Fruit fly (Drosophila melanogaster) whole organism, prepupa: Measurements from ENCODE around the gene Meltrin.

Experiments used
- Blimp-1 ChIP-seq: fragments of 200-800 bp; sonication (Bioruptor generic); optimal IDR thresholded peaks from 3 replicates; lab custom pipeline; 2017; ENCODE audit warnings: missing biosample characterization, missing genetic modification characterization, mild to moderate bottlenecking, moderate library complexity, missing genetic modification reagents
- CG11762 ChIP-seq: fragments of 200-800 bp; sonication (Bioruptor generic); optimal IDR thresholded peaks from 3 replicates; lab custom pipeline; 2016; ENCODE audit warnings: missing biosample characterization, missing genetic modification characterization; ENCODE audit not compliant: insufficient read depth
- CG11902 ChIP-seq: fragments of 200-800 bp; sonication (Bioruptor generic); optimal IDR thresholded peaks from 3 replicates; lab custom pipeline; 2016; ENCODE audit warnings: missing biosample characterization, missing genetic modification characterization
- CG1621 ChIP-seq: fragments of 200-800 bp; sonication (Bioruptor generic); optimal IDR thresholded peaks from 3 replicates; lab custom pipeline; 2018; ENCODE audit warnings: missing biosample characterization, mild to moderate bottlenecking, missing genetic modification characterization
- CG3032 ChIP-seq: fragments of 200-800 bp; optimal IDR thresholded peaks from 2 replicates; lab custom pipeline; 2019; ENCODE audit warnings: missing biosample characterization, mild to moderate bottlenecking, missing genetic modification characterization, moderate library complexity
- CG31627 ChIP-seq: fragments of 200-800 bp; sonication (Bioruptor generic); optimal IDR thresholded peaks from 3 replicates; lab custom pipeline; 2016; ENCODE audit warnings: missing biosample characterization, missing genetic modification characterization
- CG3919 ChIP-seq: fragments of 200-800 bp; sonication (Bioruptor generic); optimal IDR thresholded peaks from 3 replicates; lab custom pipeline; 2016; ENCODE audit warnings: missing biosample characterization, missing genetic modification characterization
- CG6163 ChIP-seq: fragments of 200-800 bp; sonication (Bioruptor generic); IDR thresholded peaks from 3 replicates; pipeline ENCODE4 v1.3.6; 2022; ENCODE audit warnings: missing biosample characterization, missing genetic modification characterization
- CG6792 ChIP-seq: fragments of 200-800 bp; sonication (Bioruptor generic); optimal IDR thresholded peaks from 3 replicates; lab custom pipeline; 2016; ENCODE audit warnings: missing biosample characterization, missing genetic modification characterization
- CG6854 ChIP-seq: fragments of 200-800 bp; sonication (Bioruptor generic); optimal IDR thresholded peaks from 2 replicates; lab custom pipeline; 2017; ENCODE audit warnings: missing biosample characterization, mild to moderate bottlenecking, missing genetic modification characterization
- CG7368 ChIP-seq: fragments of 200-800 bp; sonication (Bioruptor generic); optimal IDR thresholded peaks from 3 replicates; lab custom pipeline; 2016; ENCODE audit warnings: missing biosample characterization, missing genetic modification characterization
- CG8319 ChIP-seq: fragments of 200-800 bp; sonication (Bioruptor generic); optimal IDR thresholded peaks from 3 replicates; lab custom pipeline; 2016; ENCODE audit warnings: missing biosample characterization, missing genetic modification characterization
- CG8632 ChIP-seq: fragments of 200-800 bp; sonication (Bioruptor generic); optimal IDR thresholded peaks from 3 replicates; lab custom pipeline; 2016; ENCODE audit warnings: missing biosample characterization, missing genetic modification characterization
- CG9139 ChIP-seq: fragments of 200-800 bp; sonication (Bioruptor generic); optimal IDR thresholded peaks from 3 replicates; lab custom pipeline; 2017; ENCODE audit warnings: missing biosample characterization, mild to moderate bottlenecking, missing genetic modification characterization
- Eip75B ChIP-seq: fragments of 200-800 bp; sonication (Bioruptor generic); optimal IDR thresholded peaks from 3 replicates; lab custom pipeline; 2016; ENCODE audit warnings: missing biosample characterization, missing genetic modification characterization
- Eip93F ChIP-seq: fragments of 200-800 bp; sonication (Bioruptor generic); optimal IDR thresholded peaks from 2 replicates; lab custom pipeline; 2016; ENCODE audit warnings: missing biosample characterization, mild to moderate bottlenecking, missing genetic modification characterization
- Ets21C ChIP-seq: fragments of 200-800 bp; sonication (Bioruptor generic); optimal IDR thresholded peaks from 3 replicates; lab custom pipeline; 2016; ENCODE audit warnings: missing biosample characterization, missing genetic modification characterization
- Ets96B ChIP-seq: fragments of 200-800 bp; optimal IDR thresholded peaks from 2 replicates; lab custom pipeline; 2019; ENCODE audit warnings: missing biosample characterization, mild to moderate bottlenecking, missing genetic modification characterization, moderate library complexity
- Gug ChIP-seq: fragments of 200-800 bp; sonication (Bioruptor generic); IDR thresholded peaks from 2 replicates; pipeline ENCODE4 v1.3.6; 2022; ENCODE audit warnings: missing biosample characterization, missing genetic modification characterization
- Hr38 ChIP-seq: sonication (Bioruptor generic); optimal IDR thresholded peaks from 2 replicates; lab custom pipeline; 2016; ENCODE audit warnings: missing biosample characterization, missing genetic modification characterization
- Hr4 ChIP-seq: fragments of 200-800 bp; sonication (Bioruptor generic); optimal IDR thresholded peaks from 3 replicates; lab custom pipeline; 2016; ENCODE audit warnings: missing biosample characterization, missing genetic modification characterization
- Lpt ChIP-seq: fragments of 200-800 bp; sonication (Bioruptor generic); optimal IDR thresholded peaks from 3 replicates; lab custom pipeline; 2016; ENCODE audit warnings: missing biosample characterization, missing genetic modification characterization
- OdsH ChIP-seq: fragments of 200-800 bp; sonication (Bioruptor generic); optimal IDR thresholded peaks from 3 replicates; lab custom pipeline; 2016; ENCODE audit warnings: missing biosample characterization, missing genetic modification characterization
- Sox102F ChIP-seq: fragments of 200-800 bp; sonication (Bioruptor generic); optimal IDR thresholded peaks from 2 replicates; lab custom pipeline; 2016; ENCODE audit warnings: missing biosample characterization, mild to moderate bottlenecking, missing genetic modification characterization
- Sox14 ChIP-seq: fragments of 200-800 bp; sonication (Bioruptor generic); optimal IDR thresholded peaks from 3 replicates; lab custom pipeline; 2016; ENCODE audit warnings: missing biosample characterization, missing genetic modification characterization
- cyc ChIP-seq: fragments of 200-800 bp; sonication (Bioruptor generic); optimal IDR thresholded peaks from 3 replicates; lab custom pipeline; 2016; ENCODE audit warnings: missing biosample characterization, missing genetic modification characterization
- dsx ChIP-seq: fragments of 200-800 bp; optimal IDR thresholded peaks from 3 replicates; lab custom pipeline; 2019; ENCODE audit warnings: missing biosample characterization, mild to moderate bottlenecking, missing genetic modification characterization, moderate library complexity; ENCODE audit not compliant: poor library complexity, severe bottlenecking
- eg ChIP-seq: fragments of 200-800 bp; sonication (Bioruptor generic); IDR thresholded peaks from 3 replicates; pipeline ENCODE4 v1.3.6; 2022; ENCODE audit warnings: missing biosample characterization, missing genetic modification characterization
- esn ChIP-seq: fragments of 200-800 bp; sonication (Bioruptor generic); optimal IDR thresholded peaks from 2 replicates; lab custom pipeline; 2016; ENCODE audit warnings: missing biosample characterization, mild to moderate bottlenecking, missing genetic modification characterization, moderate library complexity
- fd85E ChIP-seq: fragments of 200-800 bp; sonication (Bioruptor generic); optimal IDR thresholded peaks from 3 replicates; lab custom pipeline; 2016; ENCODE audit warnings: missing biosample characterization, missing genetic modification characterization
- net ChIP-seq: fragments of 200-800 bp; sonication (Bioruptor generic); optimal IDR thresholded peaks from 3 replicates; lab custom pipeline; 2016; ENCODE audit warnings: missing biosample characterization, missing genetic modification characterization
- pdm3 ChIP-seq: fragments of 200-800 bp; sonication (Bioruptor generic); optimal IDR thresholded peaks from 3 replicates; lab custom pipeline; 2016; ENCODE audit warnings: missing biosample characterization, missing genetic modification characterization
- salr ChIP-seq, 2 experiments: fragments of 200-800 bp; sonication (Bioruptor generic); optimal IDR thresholded peaks; 3 replicates each; lab custom pipeline; 2016 to 2018; ENCODE audit warnings: missing biosample characterization in 2 of 2, missing genetic modification characterization in 2 of 2, mild to moderate bottlenecking in 1 of 2
- ss ChIP-seq, 2 experiments: fragments of 200-800 bp; sonication (Bioruptor generic); optimal IDR thresholded peaks; 2 replicates in 1 of 2; 3 replicates in 1 of 2; lab custom pipeline; 2017 to 2018; ENCODE audit warnings: mild to moderate bottlenecking in 2 of 2, missing biosample characterization in 2 of 2, missing genetic modification characterization in 2 of 2, moderate library complexity in 1 of 2
- svp ChIP-seq: fragments of 200-800 bp; sonication (Bioruptor generic); peaks from one replicate; lab custom pipeline; 2016; ENCODE audit warnings: missing biosample characterization, missing genetic modification characterization
- vri ChIP-seq: fragments of 200-800 bp; sonication (Bioruptor generic); optimal IDR thresholded peaks from 3 replicates; lab custom pipeline; 2016; ENCODE audit warnings: missing biosample characterization, mild to moderate bottlenecking, missing genetic modification characterization

The Meltrin gene

DNA sequence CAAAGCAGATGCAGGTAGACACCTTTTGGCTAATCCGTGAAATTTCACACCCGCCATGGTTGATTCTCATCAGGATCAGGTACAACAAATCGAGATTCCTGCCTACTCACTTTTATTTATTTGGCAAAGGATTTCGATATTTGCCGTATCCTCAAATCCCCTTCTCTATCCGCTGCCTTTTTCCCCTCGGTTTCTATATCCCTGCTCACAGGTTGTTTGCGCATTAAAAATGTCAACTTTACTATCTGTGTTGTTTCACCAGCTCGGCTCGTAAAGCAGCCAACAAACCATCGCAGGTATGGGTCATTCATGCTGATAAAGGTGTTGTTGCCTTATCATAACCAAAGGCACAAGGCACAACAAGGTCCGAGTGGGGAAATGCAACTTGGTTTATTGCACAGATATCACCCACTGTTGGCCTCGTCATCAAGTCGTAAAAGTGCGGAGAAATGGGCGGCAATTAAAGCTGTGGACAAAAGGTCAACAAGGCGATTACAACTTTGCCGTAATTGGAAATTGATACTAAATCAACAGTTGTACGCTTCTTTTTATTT is 16.9 kb downstream of the Meltrin start (continued):
- TF ChIP-seq fd85E (GFP tag; lab: Kevin White, UChicago) (no peak), CG3919 (GFP tag; lab: Kevin White, UChicago) (peak; percentile 46), CG11762 (GFP tag; lab: Kevin White, UChicago) (no peak), ss (GFP tag; optimal IDR thresholded peaks at IDR 0.05; lab: Kevin White, UChicago) (peak in 1 of 2 experiments; percentile 54), Gug (GFP tag; lab: Robert Waterston, UW) (no peak), svp (GFP tag; lab: Kevin White, UChicago) (peak; percentile 94), salr (GFP tag; optimal IDR thresholded peaks at IDR 0.05; lab: Kevin White, UChicago) (peak in 1 of 2 experiments; percentile 15), vri (GFP tag; lab: Kevin White, UChicago) (peak; percentile 63), CG8319 (GFP tag; lab: Kevin White, UChicago) (peak; percentile 8), CG6854 (GFP tag; lab: Kevin White, UChicago) (no peak), Ets21C (GFP tag; lab: Kevin White, UChicago) (no peak), CG6792 (GFP tag; lab: Kevin White, UChicago) (peak; percentile 39), esn (GFP tag; lab: Kevin White, UChicago) (peak; percentile 12), CG3032 (tag; lab: Kevin White, UChicago) (peak; percentile 6), Eip93F (GFP tag; lab: Kevin White, UChicago) (peak; percentile 10), cyc (GFP tag; lab: Kevin White, UChicago) (no peak), Eip75B (GFP tag; lab: Kevin White, UChicago) (peak; percentile 30), Hr4 (GFP tag; lab: Kevin White, UChicago) (no peak), Hr38 (no peak)

DNA sequence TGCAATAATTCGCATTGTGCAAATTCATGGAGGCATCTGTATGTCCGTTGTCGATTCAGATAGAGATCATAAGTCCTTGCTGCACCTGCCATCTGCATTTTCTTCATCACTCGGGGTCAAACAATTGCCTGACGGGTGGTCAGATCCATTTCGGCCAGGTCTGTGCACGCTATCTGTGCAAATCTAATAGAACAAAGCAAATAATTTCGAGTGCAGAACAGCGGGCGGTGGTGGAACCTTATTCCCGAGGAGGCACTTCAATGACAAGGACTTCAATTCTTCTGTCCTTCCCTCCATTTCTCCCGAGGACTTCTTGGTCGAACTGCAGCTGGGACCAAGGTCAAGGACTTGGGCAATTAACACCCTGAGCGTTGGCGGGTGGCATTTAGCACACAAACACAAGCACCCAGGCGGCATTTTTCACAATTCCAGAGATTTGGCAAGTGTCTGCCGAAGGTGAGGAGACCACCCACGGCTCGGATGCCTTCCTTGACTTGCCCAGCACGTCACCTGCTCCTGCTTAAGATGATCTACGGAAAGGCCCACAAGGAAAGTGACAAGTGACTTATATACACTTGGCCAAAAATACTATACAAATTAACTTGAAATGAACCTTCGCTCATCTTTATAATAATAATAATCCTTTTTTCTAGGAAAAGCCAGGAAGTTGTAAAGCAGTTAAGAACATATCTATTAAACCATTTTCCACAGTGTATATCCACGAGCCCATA is 17.5 kb downstream of the Meltrin start:
- TF ChIP-seq eg (no peak), CG8632 (GFP tag; lab: Kevin White, UChicago) (no peak), OdsH (GFP tag; lab: Kevin White, UChicago) (no peak), CG6163 (GFP tag; lab: Robert Waterston, UW) (no peak), net (no peak), dsx (no peak), CG9139 (GFP tag; lab: Kevin White, UChicago) (no peak), CG8319 (GFP tag; lab: Kevin White, UChicago) (no peak), Lpt (GFP tag; lab: Kevin White, UChicago) (no peak)
- TF ChIP-seq, all 60 proteins: peak for 0

DNA sequence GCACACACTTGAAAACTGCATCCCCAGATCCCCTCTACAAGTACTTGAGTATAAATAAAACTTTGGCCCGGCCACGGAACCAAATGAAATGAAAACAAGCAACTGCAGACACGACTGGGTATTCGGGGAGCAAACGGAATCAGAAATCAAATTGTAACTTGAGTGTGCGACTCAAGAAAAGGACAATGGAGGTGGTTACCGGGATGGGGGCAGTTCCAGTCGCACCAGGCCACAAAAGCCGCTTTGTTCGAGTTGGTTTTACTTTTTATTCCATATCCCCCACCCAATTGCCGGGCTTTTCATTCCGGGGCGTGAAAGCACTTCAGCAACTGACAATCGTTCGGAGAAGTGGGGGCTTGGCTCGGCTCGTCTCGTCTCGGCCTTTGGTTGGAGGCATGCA is 19.3 kb downstream of the Meltrin start:
- TF ChIP-seq pdm3 (no peak), CG6792 (GFP tag; lab: Kevin White, UChicago) (no peak), CG3919 (GFP tag; lab: Kevin White, UChicago) (no peak), Ets96B (tag; lab: Kevin White, UChicago) (no peak), svp (GFP tag; lab: Kevin White, UChicago) (peak; percentile 62), CG31627 (GFP tag; lab: Kevin White, UChicago) (no peak), net (no peak), CG1621 (tag; lab: Kevin White, UChicago) (peak; percentile 22), CG6163 (GFP tag; lab: Robert Waterston, UW) (peak; percentile 31; the same call in 1 of the 3 replicates), CG6854 (GFP tag; lab: Kevin White, UChicago) (peak; percentile 46), dsx (peak; percentile 26), Blimp-1 (GFP tag; lab: Kevin White, UChicago) (peak; percentile 83), CG7368 (GFP tag; lab: Kevin White, UChicago) (no peak), Sox102F (GFP tag; lab: Kevin White, UChicago) (peak; percentile 1), Sox14 (GFP tag; lab: Kevin White, UChicago) (peak; percentile 53), ss (GFP tag; optimal IDR thresholded peaks at IDR 0.05; lab: Kevin White, UChicago) (peak; percentile 12 to 55), CG11902 (GFP tag; lab: Kevin White, UChicago) (no peak)
